Worm (Caenorhabditis elegans) whole organism, L2 larva: ENCODE results near the gene abi-1.
A peak's percentile ranks its signal among the peaks of the same experiment; 100 is the strongest.

Experiments
- C34F6.9 ChIP-seq: fragments of 150-350 bp; optimal IDR thresholded peaks from 2 replicates; lab custom pipeline; 2014; ENCODE audit warnings: missing biosample characterization, missing genetic modification characterization
- F13H6.1 ChIP-seq: sonication (generic microtip); optimal IDR thresholded peaks from 2 replicates; lab custom pipeline; 2016; ENCODE audit warnings: missing genetic modification characterization, missing compliant biosample characterization
- Y55F3AM.14 ChIP-seq: fragments of 200-800 bp; sonication (Bioruptor generic); optimal IDR thresholded peaks from 2 replicates; lab custom pipeline; 2018; ENCODE audit warnings: mild to moderate bottlenecking, missing genetic modification characterization, missing compliant biosample characterization
- ZK546.5 ChIP-seq: sonication (generic microtip); optimal IDR thresholded peaks from 2 replicates; lab custom pipeline; 2017; ENCODE audit warnings: missing biosample characterization, missing genetic modification characterization
- alr-1 ChIP-seq: fragments of 150-350 bp; optimal IDR thresholded peaks from 2 replicates; lab custom pipeline; 2014; ENCODE audit warnings: missing biosample characterization, missing genetic modification characterization
- aly-2 ChIP-seq: fragments of 150-350 bp; optimal IDR thresholded peaks from 2 replicates; lab custom pipeline; 2014; ENCODE audit warnings: missing biosample characterization, missing genetic modification characterization
- ama-1 ChIP-seq: fragments of 150-350 bp; optimal IDR thresholded peaks from 2 replicates; lab custom pipeline; 2018; ENCODE audit warnings: inconsistent platforms
- ceh-16 ChIP-seq: fragments of 150-350 bp; optimal IDR thresholded peaks from 2 replicates; lab custom pipeline; 2014; ENCODE audit warnings: missing biosample characterization, missing genetic modification characterization
- crh-2 ChIP-seq: sonication (generic microtip); optimal IDR thresholded peaks from 2 replicates; lab custom pipeline; 2017; ENCODE audit warnings: missing biosample characterization, missing genetic modification characterization
- egl-27 ChIP-seq: sonication (generic microtip); optimal IDR thresholded peaks from 3 replicates; lab custom pipeline; 2017; ENCODE audit warnings: missing biosample characterization, missing genetic modification reagents, missing genetic modification characterization
- fos-1 ChIP-seq: fragments of 150-350 bp; optimal IDR thresholded peaks from 2 replicates; lab custom pipeline; 2014; ENCODE audit warnings: missing biosample characterization, missing genetic modification characterization
- lin-13 ChIP-seq: fragments of 150-350 bp; optimal IDR thresholded peaks from 2 replicates; lab custom pipeline; 2014; ENCODE audit warnings: missing biosample characterization, missing genetic modification reagents, missing genetic modification characterization
- lsy-2 ChIP-seq, 2 experiments: fragments of 150-350 bp in 1 of 2; sonication (generic microtip) in 1 of 2; optimal IDR thresholded peaks; 2 replicates each; lab custom pipeline; 2014 to 2017; ENCODE audit warnings: missing biosample characterization in 2 of 2, missing genetic modification characterization in 2 of 2
- mab-5 ChIP-seq: fragments of 150-350 bp; optimal IDR thresholded peaks from 2 replicates; lab custom pipeline; 2014; ENCODE audit warnings: missing biosample characterization, missing genetic modification characterization
- mbf-1 ChIP-seq: sonication (generic microtip); optimal IDR thresholded peaks from 2 replicates; lab custom pipeline; 2017; ENCODE audit warnings: missing biosample characterization, missing genetic modification characterization
- mdl-1 ChIP-seq, 2 experiments: fragments of 150-350 bp in 1 of 2; sonication (generic microtip) in 1 of 2; optimal IDR thresholded peaks; 2 replicates each; lab custom pipeline; 2017; ENCODE audit warnings: missing biosample characterization in 2 of 2, missing genetic modification characterization in 2 of 2
- nhr-129 ChIP-seq: fragments of 150-350 bp; optimal IDR thresholded peaks from 2 replicates; lab custom pipeline; 2014; ENCODE audit warnings: missing biosample characterization, missing genetic modification characterization
- nhr-21 ChIP-seq: fragments of 150-350 bp; optimal IDR thresholded peaks from 2 replicates; lab custom pipeline; 2014; ENCODE audit warnings: missing biosample characterization, missing genetic modification characterization
- nhr-23 ChIP-seq: fragments of 150-350 bp; optimal IDR thresholded peaks from 2 replicates; lab custom pipeline; 2014; ENCODE audit warnings: missing biosample characterization, missing genetic modification reagents, missing genetic modification characterization
- nhr-237 ChIP-seq: fragments of 150-350 bp; optimal IDR thresholded peaks from 2 replicates; lab custom pipeline; 2014; ENCODE audit warnings: missing biosample characterization, missing genetic modification characterization
- nhr-25 ChIP-seq: fragments of 150-350 bp; sonication (generic microtip); optimal IDR thresholded peaks from 3 replicates; lab custom pipeline; 2014; ENCODE audit warnings: missing biosample characterization, missing genetic modification characterization
- sem-4 ChIP-seq: fragments of 150-350 bp; optimal IDR thresholded peaks from 2 replicates; lab custom pipeline; 2014; ENCODE audit warnings: missing biosample characterization, missing genetic modification reagents, missing genetic modification characterization
- skn-1 ChIP-seq: sonication (generic microtip); optimal IDR thresholded peaks from 2 replicates; lab custom pipeline; 2017; ENCODE audit warnings: missing biosample characterization, missing genetic modification characterization
- sma-3 ChIP-seq: sonication (generic microtip); optimal IDR thresholded peaks from 2 replicates; lab custom pipeline; 2016; ENCODE audit warnings: missing genetic modification reagents, missing genetic modification characterization, missing compliant biosample characterization
- sma-9 ChIP-seq, 2 experiments: fragments of 150-350 bp in 1 of 2; sonication (generic microtip) in 1 of 2; optimal IDR thresholded peaks; 2 replicates each; lab custom pipeline; 2014 to 2016; ENCODE audit warnings: missing genetic modification characterization in 2 of 2, mild to moderate bottlenecking in 1 of 2, missing biosample characterization in 1 of 2, missing compliant biosample characterization in 1 of 2, missing genetic modification reagents in 1 of 2, moderate library complexity in 1 of 2
- snpc-4 ChIP-seq: fragments of 150-350 bp; optimal IDR thresholded peaks from 2 replicates; lab custom pipeline; 2014; ENCODE audit warnings: missing biosample characterization, missing genetic modification characterization
- unc-39 ChIP-seq: fragments of 150-350 bp; optimal IDR thresholded peaks from 2 replicates; lab custom pipeline; 2014; ENCODE audit warnings: missing biosample characterization, missing genetic modification characterization
- unc-55 ChIP-seq: fragments of 150-350 bp; sonication (generic microtip); optimal IDR thresholded peaks from 3 replicates; lab custom pipeline; 2014; ENCODE audit warnings: missing biosample characterization, missing genetic modification reagents, missing genetic modification characterization
- unc-62 ChIP-seq: fragments of 150-350 bp; optimal IDR thresholded peaks from 2 replicates; lab custom pipeline; 2014; ENCODE audit warnings: missing biosample characterization, missing genetic modification reagents, missing genetic modification characterization
- zag-1 ChIP-seq: fragments of 150-350 bp; optimal IDR thresholded peaks from 2 replicates; lab custom pipeline; 2014; ENCODE audit warnings: missing biosample characterization, missing genetic modification characterization
- ztf-1 ChIP-seq: fragments of 200-800 bp; sonication (Bioruptor generic); conservative IDR thresholded peaks from 2 replicates; pipeline ENCODE4 v1.3.6; 2022; ENCODE audit warnings: missing genetic modification characterization, missing compliant biosample characterization
- ztf-11 ChIP-seq: sonication (generic microtip); optimal IDR thresholded peaks from 2 replicates; lab custom pipeline; 2017; ENCODE audit warnings: missing biosample characterization, missing genetic modification characterization

Gene abi-1

DNA sequence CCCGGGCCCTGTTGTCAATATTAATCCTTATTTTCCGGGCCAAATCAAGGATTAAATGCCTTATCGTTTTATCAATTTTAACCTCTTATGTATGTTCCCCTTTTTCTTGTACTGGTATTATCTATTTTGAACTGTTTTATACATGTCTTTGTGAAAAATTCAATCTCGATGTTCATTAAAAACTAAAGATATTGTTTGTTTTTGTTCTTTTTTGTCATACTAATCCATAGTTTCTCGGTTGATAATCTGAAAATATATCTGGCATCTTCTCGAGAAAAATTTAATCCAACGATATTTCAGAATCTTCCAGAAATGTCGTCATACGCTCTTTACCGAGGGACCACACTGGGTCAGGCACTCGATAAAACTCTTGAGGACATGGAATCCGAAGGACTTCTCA lies 1.2 kb upstream of the abi-1 start, which contains the start of gene B0336.13:
B0336.13 (plus strand) TSS at position 301 of the 400 bp plus-strand sequence.
- TF ChIP-seq mbf-1 (no peak), ztf-11 (tag; lab: Kevin White, UChicago) (no peak), nhr-25 (no peak), unc-39 (no peak), snpc-4 (tag; lab: Kevin White, UChicago) (no peak), sma-3 (GFP tag; lab: Kevin White, UChicago) (no peak), unc-62 (no peak), crh-2 (tag; lab: Kevin White, UChicago) (no peak), sma-9 (GFP tag; optimal IDR thresholded peaks at IDR 0.05; lab: Kevin White, UChicago) (no peak), sma-9 (tag; optimal IDR thresholded peaks at IDR 0.05; lab: Kevin White, UChicago) (no peak), aly-2 (no peak)

DNA sequence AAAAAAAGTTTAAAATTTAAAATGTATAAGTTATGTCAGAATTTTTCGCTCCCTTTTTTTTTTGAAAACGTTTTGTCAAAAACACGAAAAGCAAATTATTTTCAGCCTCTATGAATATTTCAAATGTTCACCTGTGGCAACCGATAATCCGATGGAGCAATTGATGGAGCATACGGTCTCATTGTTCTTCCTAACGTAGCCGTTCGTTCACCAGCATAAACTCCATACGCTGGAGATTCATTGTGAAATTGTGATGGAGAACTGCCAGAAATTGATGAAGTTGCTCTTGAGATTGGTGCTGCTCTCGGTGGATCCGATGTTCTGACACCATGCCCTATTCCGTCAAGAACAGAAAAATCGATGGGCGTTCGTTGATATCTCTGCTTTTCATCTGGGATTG lies 714 bp downstream of the abi-1 start:
- TF ChIP-seq zag-1 (tag; lab: Kevin White, UChicago) (no peak), alr-1 (no peak), aly-2 (no peak), mdl-1 (tag; optimal IDR thresholded peaks at IDR 0.05; lab: Kevin White, UChicago) (no peak), nhr-237 (no peak), unc-39 (no peak)

DNA sequence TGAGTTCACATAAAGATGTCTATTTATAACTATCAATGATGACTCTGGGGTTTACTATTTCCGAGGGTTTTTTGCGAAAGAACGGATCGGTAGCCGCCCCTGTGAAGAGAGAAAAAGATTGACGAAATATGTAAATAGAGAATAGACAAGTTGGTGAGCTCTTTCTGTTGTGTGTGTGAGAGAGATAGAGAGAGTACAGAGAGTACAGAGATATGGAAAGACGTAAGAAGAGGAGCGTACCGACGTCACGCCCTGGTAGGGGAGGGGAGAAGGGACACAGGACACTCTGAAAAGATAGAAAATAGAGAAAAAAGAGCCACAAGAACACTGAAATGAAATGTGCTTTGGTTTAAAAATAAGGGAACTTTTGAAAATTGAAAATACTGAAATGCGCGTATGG lies 4.3 kb downstream of the abi-1 start:
- peak; percentile 48 for TF ChIP-seq fos-1 (tag; lab: Kevin White, UChicago)
- TF ChIP-seq alr-1 = no peak
- peak; percentile 77 for TF ChIP-seq nhr-129
- peak; percentile 10 for TF ChIP-seq lin-13 (GFP tag; lab: Kevin White, UChicago)
- TF ChIP-seq ama-1 (lab: Kevin White, UChicago) = peak; percentile 48
- TF ChIP-seq snpc-4 (tag; lab: Kevin White, UChicago) = peak; percentile 22
- peak; percentile 78 for TF ChIP-seq F13H6.1 (tag; lab: Kevin White, UChicago)
- TF ChIP-seq ceh-16 = no peak
- TF ChIP-seq Y55F3AM.14 (GFP tag; lab: Kevin White, UChicago) = no peak
- peak; percentile 69 for TF ChIP-seq crh-2 (tag; lab: Kevin White, UChicago)
- no peak for TF ChIP-seq skn-1
- TF ChIP-seq nhr-21 (tag; lab: Kevin White, UChicago) = no peak
- TF ChIP-seq sma-9 (GFP tag; optimal IDR thresholded peaks at IDR 0.05; lab: Kevin White, UChicago) = peak; percentile 63
- no peak for TF ChIP-seq sma-9 (tag; optimal IDR thresholded peaks at IDR 0.05; lab: Kevin White, UChicago)
- peak; percentile 69 for TF ChIP-seq C34F6.9
- TF ChIP-seq unc-55 = peak; percentile 67
- TF ChIP-seq lsy-2 (tag; optimal IDR thresholded peaks at IDR 0.05; lab: Kevin White, UChicago) = peak in 1 of 2 experiments; percentile 48
- peak; percentile 24 for TF ChIP-seq sem-4

DNA sequence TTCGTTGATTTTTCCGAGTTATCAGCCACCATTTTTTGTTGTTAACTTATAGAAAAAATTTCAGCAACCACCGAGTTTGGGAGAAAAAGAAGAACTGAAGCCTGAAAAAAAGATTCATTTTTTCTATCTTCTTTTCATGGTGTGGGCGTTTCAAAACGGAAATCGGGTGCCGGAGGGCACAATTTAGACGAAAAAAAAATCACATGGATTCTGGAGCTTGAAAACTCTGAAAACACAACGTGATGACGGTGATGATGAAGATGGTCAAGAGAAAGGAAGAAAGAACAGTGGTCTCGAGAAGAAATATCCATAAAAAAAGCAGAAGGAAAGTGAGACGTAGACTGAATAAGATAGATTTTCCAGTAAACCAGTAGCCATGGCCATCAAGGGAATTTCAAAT lies 8.5 kb downstream of the abi-1 start, which contains the start of gene rcan-1:
rcan-1 (minus strand) TSS at position 101 of the 400 bp plus-strand sequence.
- no peak for TF ChIP-seq mab-5
- TF ChIP-seq mbf-1 = no peak
- no peak for TF ChIP-seq fos-1 (tag; lab: Kevin White, UChicago)
- no peak for TF ChIP-seq skn-1
- TF ChIP-seq egl-27 (tag; lab: Kevin White, UChicago) = no peak
- TF ChIP-seq crh-2 (tag; lab: Kevin White, UChicago) = no peak
- no peak for TF ChIP-seq snpc-4 (tag; lab: Kevin White, UChicago)
- TF ChIP-seq F13H6.1 (tag; lab: Kevin White, UChicago) = no peak
- TF ChIP-seq ztf-1 = no peak
- no peak for TF ChIP-seq nhr-237
- TF ChIP-seq sma-3 (GFP tag; lab: Kevin White, UChicago) = no peak

DNA sequence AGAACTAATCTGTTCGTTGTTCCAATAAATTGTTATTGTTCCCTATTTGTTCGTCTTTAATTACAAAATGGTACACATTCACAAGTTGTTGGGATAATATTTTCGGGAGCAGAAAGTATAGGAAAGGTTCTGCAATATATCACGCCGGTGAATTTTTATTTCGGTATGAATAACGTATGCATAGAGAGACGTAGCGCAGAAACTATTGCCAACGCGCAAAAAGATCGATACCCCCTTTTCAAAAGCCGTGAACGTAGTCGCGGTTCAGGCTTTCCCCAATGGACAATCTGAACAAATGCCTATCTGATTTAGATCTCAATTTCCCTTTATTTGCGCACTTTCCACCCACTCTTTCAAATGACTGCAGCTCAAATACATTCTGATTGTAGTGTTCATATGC lies 12.4 kb downstream of the abi-1 start, which contains the start of gene pst-2:
pst-2 (plus strand) TSS at position 293 of the 400 bp plus-strand sequence.
- no peak for TF ChIP-seq F13H6.1 (tag; lab: Kevin White, UChicago)
- no peak for TF ChIP-seq nhr-129
- no peak for TF ChIP-seq crh-2 (tag; lab: Kevin White, UChicago)
- no peak for TF ChIP-seq lsy-2 (tag; optimal IDR thresholded peaks at IDR 0.05; lab: Kevin White, UChicago)
- no peak for TF ChIP-seq ama-1 (lab: Kevin White, UChicago)
- TF ChIP-seq nhr-23 (tag; lab: Kevin White, UChicago) = no peak
- TF ChIP-seq mdl-1 (tag; optimal IDR thresholded peaks at IDR 0.05; lab: Kevin White, UChicago) = no peak
- no peak for TF ChIP-seq unc-55
- no peak for TF ChIP-seq ceh-16
- no peak for TF ChIP-seq sma-9 (GFP tag; optimal IDR thresholded peaks at IDR 0.05; lab: Kevin White, UChicago)
- TF ChIP-seq sma-9 (tag; optimal IDR thresholded peaks at IDR 0.05; lab: Kevin White, UChicago) = no peak
- TF ChIP-seq sem-4 = no peak
- TF ChIP-seq alr-1 = no peak
- no peak for TF ChIP-seq unc-39
- no peak for TF ChIP-seq lin-13 (GFP tag; lab: Kevin White, UChicago)
- no peak for TF ChIP-seq skn-1
- TF ChIP-seq mbf-1 = no peak
- no peak for TF ChIP-seq ZK546.5 (tag; lab: Kevin White, UChicago)
- no peak for TF ChIP-seq sma-3 (GFP tag; lab: Kevin White, UChicago)
- TF ChIP-seq nhr-237 = no peak
- TF ChIP-seq, all 48 proteins: peak for 0
